Fruit fly (Drosophila melanogaster) whole organism, adult: ENCODE measurements around the gene CG12375.
A peak's percentile ranks its signal among the peaks of the same experiment; 100 is the strongest.

Experiments used
- CG11617 ChIP-seq: fragments of 200-800 bp; sonication (Bioruptor generic); optimal IDR thresholded peaks from 2 replicates; lab custom pipeline; 2017; ENCODE audit warnings: mild to moderate bottlenecking, missing biosample characterization, missing genetic modification reagents, missing genetic modification characterization
- CG12768 ChIP-seq: fragments of 200-800 bp; sonication (Bioruptor generic); optimal IDR thresholded peaks from 2 replicates; lab custom pipeline; 2017; ENCODE audit warnings: missing biosample characterization, missing genetic modification characterization, mild to moderate bottlenecking, moderate library complexity, missing genetic modification reagents
- CG14711 ChIP-seq: fragments of 200-800 bp; sonication (Bioruptor generic); optimal IDR thresholded peaks from 2 replicates; lab custom pipeline; 2018; ENCODE audit warnings: missing biosample characterization, mild to moderate bottlenecking, missing genetic modification characterization, moderate library complexity
- CG1620 ChIP-seq: fragments of 200-800 bp; sonication (Bioruptor generic); optimal IDR thresholded peaks from 2 replicates; lab custom pipeline; 2016; ENCODE audit warnings: missing biosample characterization, missing genetic modification characterization
- CG33017 ChIP-seq: fragments of 200-800 bp; sonication (Bioruptor generic); optimal IDR thresholded peaks from 2 replicates; lab custom pipeline; 2018; ENCODE audit warnings: missing biosample characterization, mild to moderate bottlenecking, missing genetic modification characterization, moderate library complexity
- CG5204 ChIP-seq: fragments of 200-800 bp; sonication (Bioruptor generic); optimal IDR thresholded peaks from 2 replicates; lab custom pipeline; 2016; ENCODE audit warnings: missing biosample characterization, missing genetic modification characterization
- CG7045 ChIP-seq: fragments of 200-800 bp; sonication (Bioruptor generic); optimal IDR thresholded peaks from 2 replicates; lab custom pipeline; 2017; ENCODE audit warnings: missing biosample characterization, mild to moderate bottlenecking, missing genetic modification characterization
- CG7101 ChIP-seq: fragments of 200-800 bp; sonication (Bioruptor generic); optimal IDR thresholded peaks from 2 replicates; lab custom pipeline; 2018; ENCODE audit warnings: missing biosample characterization, mild to moderate bottlenecking, missing genetic modification characterization, moderate library complexity
- Clk ChIP-seq: fragments of 200-800 bp; sonication (Bioruptor generic); optimal IDR thresholded peaks from 2 replicates; lab custom pipeline; 2017; ENCODE audit warnings: missing biosample characterization, missing genetic modification characterization
- Crg-1 ChIP-seq: fragments of 200-800 bp; sonication (Bioruptor generic); optimal IDR thresholded peaks from 2 replicates; lab custom pipeline; 2016; ENCODE audit warnings: missing biosample characterization, missing genetic modification characterization
- Hr96 ChIP-seq: fragments of 200-800 bp; sonication (Bioruptor generic); optimal IDR thresholded peaks from 2 replicates; lab custom pipeline; 2016; ENCODE audit warnings: missing biosample characterization, missing genetic modification characterization
- Mnt ChIP-seq: fragments of 200-800 bp; sonication (Bioruptor generic); optimal IDR thresholded peaks from 2 replicates; lab custom pipeline; 2016; ENCODE audit warnings: missing biosample characterization, mild to moderate bottlenecking, missing genetic modification characterization
- bab1 ChIP-seq: fragments of 200-800 bp; sonication (Bioruptor generic); optimal IDR thresholded peaks from 3 replicates; lab custom pipeline; 2019; ENCODE audit warnings: missing biosample characterization, mild to moderate bottlenecking, missing genetic modification characterization, moderate library complexity
- cic ChIP-seq: fragments of 200-800 bp; sonication (Bioruptor generic); optimal IDR thresholded peaks from 2 replicates; lab custom pipeline; 2017; ENCODE audit warnings: missing biosample characterization, mild to moderate bottlenecking, missing genetic modification characterization, moderate library complexity
- cnc ChIP-seq, 2 experiments: fragments of >200 bp; optimal IDR thresholded peaks; 2 replicates each; lab custom pipeline; 2017
- kay ChIP-seq: fragments of 200-800 bp; sonication (Bioruptor generic); peaks from one replicate; lab custom pipeline; 2016; ENCODE audit warnings: missing biosample characterization, missing genetic modification characterization, borderline replicate concordance
- ovo ChIP-seq: fragments of 200-800 bp; sonication (Bioruptor generic); optimal IDR thresholded peaks from 2 replicates; lab custom pipeline; 2016; ENCODE audit warnings: missing biosample characterization, missing genetic modification characterization
- pad ChIP-seq: fragments of 200-800 bp; sonication (Bioruptor generic); optimal IDR thresholded peaks from 3 replicates; lab custom pipeline; 2017; ENCODE audit warnings: missing biosample characterization, missing genetic modification characterization, mild to moderate bottlenecking, moderate library complexity, missing genetic modification reagents
- tj ChIP-seq: fragments of 200-800 bp; sonication (Bioruptor generic); optimal IDR thresholded peaks from 3 replicates; lab custom pipeline; 2017; ENCODE audit warnings: missing biosample characterization, mild to moderate bottlenecking, missing genetic modification characterization, moderate library complexity
- toe ChIP-seq: fragments of 200-800 bp; sonication (Bioruptor generic); optimal IDR thresholded peaks from 2 replicates; lab custom pipeline; 2016; ENCODE audit warnings: missing biosample characterization, missing genetic modification characterization

The CG12375 gene

DNA sequence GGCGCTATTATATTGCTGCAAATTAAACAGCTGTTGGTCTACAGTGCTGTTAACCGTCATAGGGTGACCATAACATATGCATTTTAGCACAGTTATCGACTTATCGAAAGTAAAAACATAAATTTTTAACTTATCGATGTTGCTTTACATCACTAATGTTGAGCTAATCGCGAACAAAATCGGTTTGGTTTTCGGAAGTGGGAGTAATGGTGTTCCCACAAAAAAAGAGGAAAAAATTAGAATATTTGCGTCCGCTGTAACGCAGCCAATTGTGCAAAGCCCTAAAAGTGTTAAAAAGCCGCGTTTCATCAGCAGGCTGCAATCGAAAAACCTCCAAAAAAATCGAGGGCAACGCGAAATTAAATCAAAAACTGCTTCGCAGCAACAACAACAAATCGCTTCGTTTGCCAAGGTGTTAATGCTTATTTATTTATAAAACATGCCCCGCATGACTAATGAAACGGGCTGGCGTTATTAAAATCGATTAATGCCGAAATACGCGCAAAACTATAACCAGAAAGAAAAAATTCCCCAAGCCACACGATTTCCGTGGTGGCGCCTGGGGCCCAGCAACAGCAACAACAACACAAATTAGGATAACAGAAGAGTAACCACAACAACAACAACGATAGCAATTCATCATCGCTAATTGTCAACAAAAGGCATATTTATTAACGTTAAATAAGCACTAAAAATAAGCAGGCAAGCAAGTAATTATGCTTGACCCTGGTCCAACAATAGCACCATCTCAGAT lies at the start of gene CG12375, which contains the start of gene CG8668:
Gene CG12375 (minus strand): TSS at position 42 of the 754 bp plus-strand sequence.
Gene CG8668 (plus strand): TSS at position 153 of the 754 bp plus-strand sequence.
- TF ChIP-seq Clk (no peak), kay (GFP tag; lab: Kevin White, UChicago) (no peak), Mnt (GFP tag; lab: Kevin White, UChicago) (peak; percentile 12), pad (no peak), cnc (optimal IDR thresholded peaks at IDR 0.05; lab: Kevin White, UChicago) (no peak), CG1620 (GFP tag; lab: Kevin White, UChicago) (no peak), toe (GFP tag; lab: Kevin White, UChicago) (no peak), Hr96 (GFP tag; lab: Kevin White, UChicago) (no peak), tj (GFP tag; lab: Kevin White, UChicago) (peak; percentile 27), CG11617 (GFP tag; lab: Kevin White, UChicago) (peak; percentile 34), CG5204 (GFP tag; lab: Kevin White, UChicago) (no peak), bab1 (peak; percentile 46), CG7045 (GFP tag; lab: Kevin White, UChicago) (no peak), CG33017 (tag; lab: Kevin White, UChicago) (no peak), Crg-1 (GFP tag; lab: Kevin White, UChicago) (no peak), CG12768 (GFP tag; lab: Kevin White, UChicago) (no peak), CG7101 (tag; lab: Kevin White, UChicago) (peak; percentile 2), ovo (GFP tag; lab: Kevin White, UChicago) (no peak), CG14711 (tag; lab: Kevin White, UChicago) (peak; percentile 26), cic (GFP tag; lab: Kevin White, UChicago) (peak; percentile 16)

dm6 chr2L:8171544-8171943 lies 44.9 kb upstream of the CG12375 start:
- TF ChIP-seq cic (GFP tag; lab: Kevin White, UChicago): peak; percentile 6
- TF ChIP-seq Crg-1 (GFP tag; lab: Kevin White, UChicago): no peak
- peak; percentile 30 for TF ChIP-seq kay (GFP tag; lab: Kevin White, UChicago)
- TF ChIP-seq bab1: no peak
- TF ChIP-seq CG7101 (tag; lab: Kevin White, UChicago): no peak
- peak; percentile 37 for TF ChIP-seq CG12768 (GFP tag; lab: Kevin White, UChicago)

- TF ChIP-seq CG5204 (GFP tag; lab: Kevin White, UChicago) (no peak), toe (GFP tag; lab: Kevin White, UChicago) (no peak), Crg-1 (GFP tag; lab: Kevin White, UChicago) (no peak), Hr96 (GFP tag; lab: Kevin White, UChicago) (no peak), ovo (GFP tag; lab: Kevin White, UChicago) (no peak), Clk (no peak), CG11617 (GFP tag; lab: Kevin White, UChicago) (no peak), CG33017 (tag; lab: Kevin White, UChicago) (no peak), kay (GFP tag; lab: Kevin White, UChicago) (no peak), pad (no peak), CG7045 (GFP tag; lab: Kevin White, UChicago) (no peak), CG7101 (tag; lab: Kevin White, UChicago) (no peak), CG1620 (GFP tag; lab: Kevin White, UChicago) (no peak)
Measured at dm6 chr2L:8170600-8171182, 44.0 kb upstream of the CG12375 start.

DNA sequence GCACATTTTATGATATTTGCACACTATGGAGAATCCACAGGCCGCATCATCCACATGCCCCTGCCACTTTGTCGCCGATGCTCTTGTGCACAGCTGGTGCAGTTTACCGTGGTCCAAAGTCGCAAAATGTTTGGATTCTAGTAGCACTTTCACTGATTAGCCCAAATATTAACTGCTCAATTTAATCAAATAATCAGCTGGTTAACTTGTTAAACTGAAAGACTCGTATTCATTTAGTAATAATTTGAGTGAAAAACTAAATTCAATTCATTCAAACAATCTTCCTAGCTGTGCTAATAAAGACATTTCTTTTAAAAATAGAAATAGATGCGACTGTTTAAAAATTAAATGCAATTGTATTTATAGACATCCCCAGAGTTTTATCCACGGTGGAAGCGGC lies 41.4 kb upstream of the CG12375 start:
- TF ChIP-seq tj (GFP tag; lab: Kevin White, UChicago) (no peak), Clk (no peak), CG14711 (tag; lab: Kevin White, UChicago) (no peak), ovo (GFP tag; lab: Kevin White, UChicago) (no peak), Crg-1 (GFP tag; lab: Kevin White, UChicago) (no peak), CG7101 (tag; lab: Kevin White, UChicago) (no peak), cic (GFP tag; lab: Kevin White, UChicago) (no peak), bab1 (no peak), cnc (optimal IDR thresholded peaks at IDR 0.05; lab: Kevin White, UChicago) (no peak), pad (no peak)

DNA sequence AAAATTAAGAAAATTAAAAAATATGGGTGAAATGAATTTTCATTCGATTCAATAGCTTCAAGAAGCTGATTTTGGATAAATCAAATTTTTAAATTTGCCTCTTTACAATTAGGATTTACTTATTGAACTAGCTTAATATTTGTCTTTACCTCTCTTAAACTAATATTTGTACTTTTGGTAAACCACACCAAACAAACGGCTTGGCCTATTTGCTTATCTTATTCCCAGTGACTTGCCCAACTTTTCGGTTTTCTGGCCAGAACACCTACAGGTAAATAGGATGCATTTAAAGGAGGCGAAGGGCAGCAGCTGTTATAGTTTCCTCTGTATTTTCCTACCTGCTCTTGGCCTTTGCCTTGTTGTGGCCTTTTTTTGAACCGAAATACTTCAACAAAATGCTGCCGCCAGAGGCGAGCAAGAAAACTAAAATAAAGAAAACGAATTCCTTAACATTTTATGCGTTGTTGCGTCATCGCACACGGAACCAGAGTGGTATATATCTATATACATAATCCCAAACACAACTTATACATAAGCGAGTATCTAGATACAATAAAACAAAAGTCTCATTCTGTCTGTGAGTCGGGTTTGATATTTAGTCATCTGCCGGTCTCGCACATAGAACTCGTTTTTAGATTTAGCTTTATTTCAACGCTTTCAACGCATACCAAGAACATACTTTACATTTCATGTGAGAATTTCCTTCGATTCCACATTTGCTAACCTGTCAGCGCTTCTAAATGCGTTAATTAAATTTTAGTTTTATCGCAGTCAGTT lies 39.3 kb upstream of the CG12375 start:
- TF ChIP-seq kay (GFP tag; lab: Kevin White, UChicago): peak; percentile 19
- no peak for TF ChIP-seq pad
- no peak for TF ChIP-seq cic (GFP tag; lab: Kevin White, UChicago)

DNA sequence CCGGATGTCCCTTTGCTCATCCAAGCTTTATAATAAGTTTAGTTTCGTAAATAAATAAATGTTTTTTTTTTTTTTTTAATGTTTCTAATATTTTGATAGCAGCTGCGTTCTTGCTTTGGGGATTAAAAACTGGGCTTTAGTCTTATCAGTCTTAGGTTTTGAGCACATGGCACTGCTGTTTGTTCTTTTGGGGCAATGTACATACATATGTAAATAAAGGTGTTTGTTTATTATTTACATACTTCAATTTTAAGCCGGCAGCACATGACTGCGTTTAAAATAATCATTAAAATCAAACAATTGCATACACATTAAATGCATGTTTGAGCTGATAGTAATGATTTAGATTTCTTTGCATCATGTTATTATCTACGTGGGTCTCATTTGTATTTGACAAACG lies 37.5 kb upstream of the CG12375 start:
- TF ChIP-seq bab1 (no peak), CG7045 (GFP tag; lab: Kevin White, UChicago) (no peak), CG14711 (tag; lab: Kevin White, UChicago) (no peak), CG1620 (GFP tag; lab: Kevin White, UChicago) (no peak), toe (GFP tag; lab: Kevin White, UChicago) (no peak), CG5204 (GFP tag; lab: Kevin White, UChicago) (no peak), Mnt (GFP tag; lab: Kevin White, UChicago) (no peak), kay (GFP tag; lab: Kevin White, UChicago) (peak; percentile 24), ovo (GFP tag; lab: Kevin White, UChicago) (no peak)
